Worm (Caenorhabditis elegans): Measurements from ENCODE around the gene F02A9.1.

DNA sequence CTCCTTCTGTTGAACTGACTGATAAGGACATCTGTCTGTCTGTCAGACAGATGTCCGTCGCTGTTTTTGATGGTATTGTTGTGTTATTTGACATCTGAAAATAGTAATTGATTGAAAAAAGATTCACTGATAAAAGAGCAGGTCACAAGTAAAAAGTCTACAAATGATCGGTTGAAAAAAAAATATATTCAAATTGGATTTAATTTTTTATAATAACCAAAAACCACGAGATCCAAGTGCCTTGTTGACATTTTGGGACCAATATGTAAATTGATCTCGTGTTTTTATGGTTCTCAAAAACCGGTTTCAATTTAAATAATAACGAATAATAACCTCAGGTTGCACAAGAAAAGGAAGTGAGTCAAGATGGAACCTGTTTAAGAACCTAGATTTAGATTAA lies 50.7 kb downstream of the F02A9.1 start, which contains the start of gene F59B2.13:
- no peak for TF ChIP-seq B0035.1 (tag; optimal IDR thresholded peaks at IDR 0.05)
- TF ChIP-seq B0019.2 (GFP tag; conservative IDR thresholded peaks at IDR 0.05), result no peak
- TF ChIP-seq F55B11.4 (tag; optimal IDR thresholded peaks at IDR 0.05; ENCODE audit: borderline replicate concordance, insufficient read depth), result no peak
- TF ChIP-seq F37B4.10 (GFP tag; IDR thresholded peaks at IDR 0.05), result no peak
- TF ChIP-seq lir-1 (GFP tag; conservative IDR thresholded peaks at IDR 0.05), result no peak
- no peak for TF ChIP-seq madf-10 (tag; optimal IDR thresholded peaks at IDR 0.05)
- no peak for TF ChIP-seq Y53G8AR.9 (GFP tag; conservative IDR thresholded peaks at IDR 0.05)
- TF ChIP-seq F57C9.4 (tag; optimal IDR thresholded peaks at IDR 0.05), result no peak
- no peak for TF ChIP-seq dpff-1 (tag; optimal IDR thresholded peaks at IDR 0.05)
- TF ChIP-seq him-1 (tag; optimal IDR thresholded peaks at IDR 0.05), result no peak
- no peak for TF ChIP-seq F49E8.2 (tag; optimal IDR thresholded peaks at IDR 0.05; ENCODE audit: insufficient read depth)
- TF ChIP-seq hlh-26 (GFP tag; conservative IDR thresholded peaks at IDR 0.05), result no peak
- no peak for TF ChIP-seq unc-62 (GFP tag; optimal IDR thresholded peaks at IDR 0.05)
